Fruit fly (Drosophila melanogaster) whole organism, prepupa: ENCODE data around the gene tty.

Experiments used
- CG11902 ChIP-seq: fragments of 200-800 bp; sonication (Bioruptor generic); optimal IDR thresholded peaks from 3 replicates; lab custom pipeline; 2016; ENCODE audit warnings: missing biosample characterization, missing genetic modification characterization
- CG8632 ChIP-seq: fragments of 200-800 bp; sonication (Bioruptor generic); optimal IDR thresholded peaks from 3 replicates; lab custom pipeline; 2016; ENCODE audit warnings: missing biosample characterization, missing genetic modification characterization
- Lpt ChIP-seq: fragments of 200-800 bp; sonication (Bioruptor generic); optimal IDR thresholded peaks from 3 replicates; lab custom pipeline; 2016; ENCODE audit warnings: missing biosample characterization, missing genetic modification characterization
- Sox102F ChIP-seq: fragments of 200-800 bp; sonication (Bioruptor generic); optimal IDR thresholded peaks from 2 replicates; lab custom pipeline; 2016; ENCODE audit warnings: missing biosample characterization, mild to moderate bottlenecking, missing genetic modification characterization

- TF ChIP-seq Sox102F (GFP tag; lab: Kevin White, UChicago) (no peak), CG11902 (GFP tag; lab: Kevin White, UChicago) (peak; percentile 8), Lpt (GFP tag; lab: Kevin White, UChicago) (no peak), CG8632 (GFP tag; lab: Kevin White, UChicago) (no peak)
Observed at dm6 chrX:21373659-21374426, 34.4 kb upstream of the tty start, which contains the start of gene slgA.
